Worm (Caenorhabditis elegans) whole organism, young adult: ENCODE results near the gene lst-6.

ENCODE experiments used
- B0261.1 ChIP-seq: sonication (generic microtip); optimal IDR thresholded peaks from 2 replicates; lab custom pipeline; 2016; ENCODE audit warnings: mild to moderate bottlenecking, missing genetic modification characterization, moderate library complexity, missing compliant biosample characterization
- D2030.7 ChIP-seq: fragments of 200-800 bp; sonication (Bioruptor generic); IDR thresholded peaks from 2 replicates; pipeline ENCODE4 v1.3.6; 2022; ENCODE audit warnings: missing genetic modification reagents, missing genetic modification characterization, missing compliant biosample characterization
- F33H1.4 ChIP-seq: fragments of 200-800 bp; sonication (Bioruptor generic); IDR thresholded peaks from 2 replicates; pipeline ENCODE4 v1.3.6; 2022; ENCODE audit warnings: missing genetic modification reagents, missing genetic modification characterization, missing compliant biosample characterization
- F37B4.10 ChIP-seq: fragments of 200-800 bp; sonication (Bioruptor generic); IDR thresholded peaks from 2 replicates; pipeline ENCODE4 v1.3.6; 2022; ENCODE audit warnings: missing genetic modification characterization, missing compliant biosample characterization
- F39B2.1 ChIP-seq: fragments of 200-800 bp; sonication (Bioruptor generic); IDR thresholded peaks from 2 replicates; pipeline ENCODE4 v1.3.6; 2022; ENCODE audit warnings: missing genetic modification reagents, missing genetic modification characterization, missing compliant biosample characterization
- F52B5.7 ChIP-seq: sonication (generic microtip); optimal IDR thresholded peaks from 2 replicates; lab custom pipeline; 2016; ENCODE audit warnings: mild to moderate bottlenecking, missing genetic modification characterization, missing compliant biosample characterization
- Y53F4B.3 ChIP-seq: fragments of 200-800 bp; sonication (Bioruptor generic); IDR thresholded peaks from 2 replicates; pipeline ENCODE4 v1.3.6; 2022; ENCODE audit warnings: missing genetic modification reagents, missing genetic modification characterization, missing compliant biosample characterization
- Y53G8AR.9 ChIP-seq: fragments of 200-800 bp; sonication (Bioruptor generic); conservative IDR thresholded peaks from 2 replicates; pipeline ENCODE4 v1.3.6; 2022; ENCODE audit warnings: missing genetic modification reagents, missing genetic modification characterization, missing compliant biosample characterization
- Y56A3A.18 ChIP-seq: fragments of 200-800 bp; sonication (Bioruptor generic); IDR thresholded peaks from 2 replicates; pipeline ENCODE4 v1.3.6; 2022; ENCODE audit warnings: missing genetic modification reagents, missing genetic modification characterization, missing compliant biosample characterization
- Y79H2A.3 ChIP-seq: fragments of 200-800 bp; sonication (Bioruptor generic); conservative IDR thresholded peaks from 2 replicates; pipeline ENCODE4 v1.3.6; 2022; ENCODE audit warnings: missing genetic modification reagents, missing genetic modification characterization, missing compliant biosample characterization
- Y95B8A.8 ChIP-seq: fragments of 200-800 bp; sonication (Bioruptor generic); IDR thresholded peaks from 2 replicates; pipeline ENCODE4 v1.3.6; 2022; ENCODE audit warnings: missing genetic modification reagents, missing genetic modification characterization, missing compliant biosample characterization
- ama-1 ChIP-seq, 3 experiments: fragments of 150-350 bp in 1 of 3; sonication (generic microtip) in 2 of 3; optimal IDR thresholded peaks; 2 replicates each; lab custom pipeline; 2014 to 2018; ENCODE audit warnings: missing biosample characterization in 2 of 3, missing genetic modification characterization in 2 of 3, missing genetic modification reagents in 2 of 3
- aptf-3 ChIP-seq: fragments of 200-800 bp; sonication (Bioruptor generic); IDR thresholded peaks from 2 replicates; pipeline ENCODE4 v1.3.6; 2022; ENCODE audit warnings: missing genetic modification characterization, missing compliant biosample characterization
- attf-3 ChIP-seq: fragments of 200-800 bp; sonication (Bioruptor generic); conservative IDR thresholded peaks from 2 replicates; pipeline ENCODE4 v1.3.6; 2022; ENCODE audit warnings: missing genetic modification reagents, missing genetic modification characterization, missing compliant biosample characterization
- attf-6 ChIP-seq: fragments of 200-800 bp; sonication (Bioruptor generic); IDR thresholded peaks from 2 replicates; pipeline ENCODE4 v1.3.6; 2022; ENCODE audit warnings: missing genetic modification reagents, missing genetic modification characterization, missing compliant biosample characterization
- bed-2 ChIP-seq: fragments of 200-800 bp; sonication (Bioruptor generic); IDR thresholded peaks from 2 replicates; pipeline ENCODE4 v1.3.6; 2022; ENCODE audit warnings: missing genetic modification reagents, missing genetic modification characterization, missing compliant biosample characterization
- cebp-1 ChIP-seq, 2 experiments: fragments of 200-800 bp in 1 of 2; sonication (Bioruptor generic) in 1 of 2; sonication (generic microtip) in 1 of 2; IDR thresholded peaks in 1 of 2; optimal IDR thresholded peaks in 1 of 2; 2 replicates each; pipeline versions ENCODE4 v1.3.6 to Lab custom; 2017 to 2022; ENCODE audit warnings: missing compliant biosample characterization in 2 of 2, missing genetic modification characterization in 2 of 2, mild to moderate bottlenecking in 1 of 2, missing genetic modification reagents in 1 of 2, moderate library complexity in 1 of 2
- cebp-2 ChIP-seq: fragments of 200-800 bp; sonication (Bioruptor generic); IDR thresholded peaks from 2 replicates; pipeline ENCODE4 v1.3.6; 2022; ENCODE audit warnings: missing genetic modification characterization, missing compliant biosample characterization
- ceh-100 ChIP-seq: fragments of 200-800 bp; sonication (Bioruptor generic); IDR thresholded peaks from 2 replicates; pipeline ENCODE4 v1.3.6; 2022; ENCODE audit warnings: missing genetic modification reagents, missing genetic modification characterization, missing compliant biosample characterization
- ceh-40 ChIP-seq: fragments of 200-800 bp; sonication (Bioruptor generic); IDR thresholded peaks from 2 replicates; pipeline ENCODE4 v1.3.6; 2022; ENCODE audit warnings: missing genetic modification characterization, missing compliant biosample characterization
- ceh-91 ChIP-seq: fragments of 200-800 bp; sonication (Bioruptor generic); IDR thresholded peaks from 2 replicates; pipeline ENCODE4 v1.3.6; 2022; ENCODE audit warnings: missing genetic modification reagents, missing genetic modification characterization, missing compliant biosample characterization
- chd-7 ChIP-seq: sonication (generic microtip); optimal IDR thresholded peaks from 2 replicates; lab custom pipeline; 2016; ENCODE audit warnings: mild to moderate bottlenecking, missing genetic modification characterization, moderate library complexity, missing compliant biosample characterization
- die-1 ChIP-seq: sonication (generic microtip); optimal IDR thresholded peaks from 2 replicates; lab custom pipeline; 2016; ENCODE audit warnings: missing genotype, mild to moderate bottlenecking, missing genetic modification characterization, missing compliant biosample characterization
- dox-1 ChIP-seq: fragments of 200-800 bp; sonication (Bioruptor generic); IDR thresholded peaks from 2 replicates; pipeline ENCODE4 v1.3.6; 2022; ENCODE audit warnings: missing genetic modification reagents, missing genetic modification characterization, missing compliant biosample characterization
- egl-44 ChIP-seq: fragments of 200-800 bp; sonication (Bioruptor generic); IDR thresholded peaks from 2 replicates; pipeline ENCODE4 v1.3.6; 2022; ENCODE audit warnings: missing genetic modification reagents, missing genetic modification characterization, missing compliant biosample characterization
- egrh-3 ChIP-seq: fragments of 200-800 bp; sonication (Bioruptor generic); IDR thresholded peaks from 2 replicates; pipeline ENCODE4 v1.3.6; 2022; ENCODE audit warnings: missing genetic modification reagents, missing genetic modification characterization, missing compliant biosample characterization
- ekl-4 ChIP-seq: fragments of 200-800 bp; sonication (Bioruptor generic); IDR thresholded peaks from 2 replicates; pipeline ENCODE4 v1.3.6; 2022; ENCODE audit warnings: missing genetic modification reagents, missing genetic modification characterization, missing compliant biosample characterization
- hmg-1.2 ChIP-seq: fragments of 200-800 bp; sonication (Bioruptor generic); IDR thresholded peaks from 2 replicates; pipeline ENCODE4 v1.3.6; 2022; ENCODE audit warnings: missing genetic modification reagents, missing genetic modification characterization, missing compliant biosample characterization
- hsf-1 ChIP-seq: fragments of 200-800 bp; sonication (Bioruptor generic); IDR thresholded peaks from 2 replicates; pipeline ENCODE4 v1.3.6; 2022; ENCODE audit warnings: missing genetic modification reagents, missing genetic modification characterization, missing compliant biosample characterization
- lin-54 ChIP-seq: fragments of 200-800 bp; sonication (Bioruptor generic); optimal IDR thresholded peaks from 2 replicates; lab custom pipeline; 2018; ENCODE audit warnings: mild to moderate bottlenecking, missing genetic modification characterization, missing compliant biosample characterization
- madf-3 ChIP-seq: fragments of 200-800 bp; sonication (Bioruptor generic); IDR thresholded peaks from 2 replicates; pipeline ENCODE4 v1.3.6; 2022; ENCODE audit warnings: missing genetic modification reagents, missing genetic modification characterization, missing compliant biosample characterization
- madf-6 ChIP-seq: fragments of 200-800 bp; sonication (Bioruptor generic); IDR thresholded peaks from 2 replicates; pipeline ENCODE4 v1.3.6; 2022; ENCODE audit warnings: missing genetic modification reagents, missing genetic modification characterization, missing compliant biosample characterization
- madf-8 ChIP-seq: fragments of 200-800 bp; sonication (Bioruptor generic); conservative IDR thresholded peaks from 2 replicates; pipeline ENCODE4 v1.3.6; 2022; ENCODE audit warnings: missing genetic modification reagents, missing genetic modification characterization, missing compliant biosample characterization
- mcd-1 ChIP-seq: fragments of 200-800 bp; sonication (Bioruptor generic); IDR thresholded peaks from 2 replicates; pipeline ENCODE4 v1.3.6; 2022; ENCODE audit warnings: missing genetic modification reagents, missing genetic modification characterization, missing compliant biosample characterization
- nfyb-1 ChIP-seq: fragments of 200-800 bp; sonication (Bioruptor generic); IDR thresholded peaks from 2 replicates; pipeline ENCODE4 v1.3.6; 2022; ENCODE audit warnings: missing genetic modification reagents, missing genetic modification characterization, missing compliant biosample characterization
- nhr-179 ChIP-seq: sonication (generic microtip); optimal IDR thresholded peaks from 2 replicates; lab custom pipeline; 2016; ENCODE audit warnings: mild to moderate bottlenecking, missing genetic modification characterization, missing compliant biosample characterization
- pbrm-1 ChIP-seq: fragments of 200-800 bp; sonication (Bioruptor generic); IDR thresholded peaks from 2 replicates; pipeline ENCODE4 v1.3.6; 2022; ENCODE audit warnings: missing genetic modification reagents, missing genetic modification characterization, missing compliant biosample characterization
- rcor-1 ChIP-seq: fragments of 200-800 bp; sonication (Bioruptor generic); IDR thresholded peaks from 2 replicates; pipeline ENCODE4 v1.3.6; 2022; ENCODE audit warnings: missing genetic modification reagents, missing genetic modification characterization, missing compliant biosample characterization
- rpc-1 ChIP-seq, 2 experiments: fragments of 150-350 bp in 1 of 2; sonication (generic microtip) in 1 of 2; optimal IDR thresholded peaks; 2 replicates each; lab custom pipeline; 2014 to 2018; ENCODE audit warnings: missing biosample characterization in 1 of 2, missing genetic modification characterization in 1 of 2, missing genetic modification reagents in 1 of 2, missing genotype in 1 of 2
- sea-2 ChIP-seq: fragments of 200-800 bp; sonication (Bioruptor generic); IDR thresholded peaks from 2 replicates; pipeline ENCODE4 v1.3.6; 2022; ENCODE audit warnings: missing genetic modification characterization, missing compliant biosample characterization
- tbp1 ChIP-seq: fragments of 200-800 bp; sonication (Bioruptor generic); optimal IDR thresholded peaks from 2 replicates; lab custom pipeline; 2018; ENCODE audit warnings: mild to moderate bottlenecking, missing genetic modification characterization, missing compliant biosample characterization
- zfh-2 ChIP-seq: fragments of 200-800 bp; sonication (Bioruptor generic); conservative IDR thresholded peaks from 2 replicates; pipeline ENCODE4 v1.3.6; 2022; ENCODE audit warnings: missing genetic modification reagents, missing genetic modification characterization, missing compliant biosample characterization
- ztf-18 ChIP-seq: sonication (generic microtip); optimal IDR thresholded peaks from 2 replicates; lab custom pipeline; 2016; ENCODE audit warnings: missing genotype, mild to moderate bottlenecking, missing genetic modification characterization, missing compliant biosample characterization
- ztf-25 ChIP-seq: fragments of 200-800 bp; sonication (Bioruptor generic); IDR thresholded peaks from 2 replicates; pipeline ENCODE4 v1.3.6; 2022; ENCODE audit warnings: missing genetic modification reagents, missing genetic modification characterization, missing compliant biosample characterization

The lst-6 gene

DNA sequence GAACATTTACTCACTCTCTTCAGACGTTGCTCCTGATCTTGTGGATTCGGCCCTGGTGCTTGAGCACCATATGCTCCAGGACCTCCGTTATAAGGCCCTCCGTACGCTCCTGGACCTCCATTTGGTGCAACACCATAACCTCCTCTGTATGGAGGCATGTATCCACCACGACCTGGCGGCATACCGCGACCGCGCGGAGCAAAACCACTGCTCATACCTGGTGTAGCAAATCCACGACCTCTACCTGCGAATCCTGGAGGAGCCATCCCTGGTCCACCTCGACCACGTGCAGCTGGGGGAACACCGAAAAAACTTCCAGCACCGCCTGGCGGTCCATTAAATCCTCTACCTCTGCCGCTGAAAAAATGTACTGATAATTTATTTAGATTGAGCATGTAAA lies 27.2 kb upstream of the lst-6 start:
- TF ChIP-seq egrh-3 (GFP tag; lab: Robert Waterston, UW) (peak; percentile 47; the same call in 1 of the 2 replicates), mcd-1 (GFP tag; lab: Robert Waterston, UW) (0 out of 2 replicates have a peak, but pooled peaks have one; percentile 33), cebp-1 (GFP tag; IDR thresholded peaks at IDR 0.05; lab: Robert Waterston, UW) (no peak), cebp-1 (tag; optimal IDR thresholded peaks at IDR 0.05; lab: Kevin White, UChicago) (no peak), tbp1 (GFP tag; lab: Kevin White, UChicago) (no peak), nhr-179 (no peak), aptf-3 (GFP tag; lab: Robert Waterston, UW) (no peak), zfh-2 (GFP tag; lab: Robert Waterston, UW) (peak; percentile 77), F52B5.7 (peak; percentile 27), ama-1 (optimal IDR thresholded peaks at IDR 0.05; lab: Kevin White, UChicago) (no peak), ama-1 (GFP tag; optimal IDR thresholded peaks at IDR 0.05; lab: Kevin White, UChicago) (no peak), madf-6 (GFP tag; lab: Robert Waterston, UW) (0 out of 2 replicates have a peak, but pooled peaks have one; percentile 19), chd-7 (no peak), die-1 (tag; lab: Kevin White, UChicago) (peak; percentile 13)

DNA sequence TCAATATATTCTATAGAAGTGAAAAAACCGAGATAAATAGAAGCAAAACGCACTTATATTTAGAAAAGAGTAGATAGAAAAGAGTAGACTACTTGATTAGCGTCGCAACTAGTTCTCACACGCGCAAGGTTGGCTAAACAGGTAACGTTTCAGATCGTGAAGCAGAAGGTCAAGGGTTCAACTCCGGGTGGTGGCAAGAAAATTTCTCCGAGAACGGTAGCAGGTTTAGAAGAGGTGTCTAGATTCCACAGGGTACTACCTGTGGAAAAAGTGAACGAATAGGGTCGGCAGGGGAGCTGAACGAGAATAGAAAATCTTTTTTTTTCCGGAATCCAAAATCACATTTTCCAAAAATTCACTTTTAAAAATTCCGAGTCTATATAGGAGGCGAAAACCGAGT lies 19.8 kb upstream of the lst-6 start:
- TF ChIP-seq hsf-1 (GFP tag; lab: Robert Waterston, UW) (peak; percentile 56; the same call in 1 of the 2 replicates), Y79H2A.3 (GFP tag; lab: Robert Waterston, UW) (0 out of 2 replicates have a peak, but pooled peaks have one; percentile 33), lin-54 (GFP tag; lab: Kevin White, UChicago) (peak; percentile 8), madf-3 (GFP tag; lab: Robert Waterston, UW) (peak; percentile 78; the same call in 1 of the 2 replicates), ekl-4 (GFP tag; lab: Robert Waterston, UW) (peak; percentile 89), ztf-18 (tag; lab: Kevin White, UChicago) (peak; percentile 4), rcor-1 (peak; percentile 81), bed-2 (GFP tag; lab: Robert Waterston, UW) (0 out of 2 replicates have a peak, but pooled peaks have one; percentile 38), B0261.1 (tag; lab: Kevin White, UChicago) (peak; percentile 54), dox-1 (peak; percentile 68), aptf-3 (GFP tag; lab: Robert Waterston, UW) (0 out of 2 replicates have a peak, but pooled peaks have one; percentile 68), F33H1.4 (peak; percentile 54), ceh-91 (GFP tag; lab: Robert Waterston, UW) (peak; percentile 52; the same call in 1 of the 2 replicates), attf-3 (GFP tag; lab: Robert Waterston, UW) (peak; percentile 46; the same call in 1 of the 2 replicates), Y53F4B.3 (peak; percentile 33; the same call in 1 of the 2 replicates), tbp1 (GFP tag; lab: Kevin White, UChicago) (peak; percentile 81), mcd-1 (GFP tag; lab: Robert Waterston, UW) (peak; percentile 69), Y95B8A.8 (GFP tag; lab: Robert Waterston, UW) (0 out of 2 replicates have a peak, but pooled peaks have one; percentile 45), nfyb-1 (GFP tag; lab: Robert Waterston, UW) (peak; percentile 75; the same call in 1 of the 2 replicates), madf-8 (GFP tag; lab: Robert Waterston, UW) (peak; percentile 47), ztf-25 (GFP tag; lab: Robert Waterston, UW) (peak; percentile 85), ceh-40 (peak; percentile 77; the same call in 1 of the 2 replicates), pbrm-1 (0 out of 2 replicates have a peak, but pooled peaks have one; percentile 23), egl-44 (GFP tag; lab: Robert Waterston, UW) (peak; percentile 88), Y56A3A.18 (GFP tag; lab: Robert Waterston, UW) (peak; percentile 67; the same call in 1 of the 2 replicates), sea-2 (GFP tag; lab: Robert Waterston, UW) (peak; percentile 59; the same call in 1 of the 2 replicates), F39B2.1 (GFP tag; lab: Robert Waterston, UW) (0 out of 2 replicates have a peak, but pooled peaks have one; percentile 60), ceh-100 (peak; percentile 66), cebp-2 (GFP tag; lab: Robert Waterston, UW) (peak; percentile 94; the same call in 1 of the 2 replicates), attf-6 (GFP tag; lab: Robert Waterston, UW) (peak; percentile 78), F37B4.10 (GFP tag; lab: Robert Waterston, UW) (0 out of 2 replicates have a peak, but pooled peaks have one; percentile 53), Y53G8AR.9 (peak; percentile 73; the same call in 1 of the 2 replicates), egrh-3 (GFP tag; lab: Robert Waterston, UW) (peak; percentile 43), rpc-1 (optimal IDR thresholded peaks at IDR 0.05; lab: Kevin White, UChicago) (peak; percentile 39), rpc-1 (tag; optimal IDR thresholded peaks at IDR 0.05; lab: Kevin White, UChicago) (peak; percentile 63), hmg-1.2 (GFP tag; lab: Robert Waterston, UW) (peak; percentile 63), D2030.7 (peak; percentile 77), madf-6 (GFP tag; lab: Robert Waterston, UW) (peak; percentile 80)
